Worm (Caenorhabditis elegans) whole organism, L4 larva: ENCODE measurements around the gene nlp-17.

ENCODE experiments used
- D1046.2 ChIP-seq: fragments of 200-800 bp; sonication (Bioruptor generic); IDR thresholded peaks from 2 replicates; pipeline ENCODE4 v1.3.6; 2022; ENCODE audit warnings: missing genetic modification characterization, missing compliant biosample characterization
- F37D6.2 ChIP-seq: sonication (generic microtip); optimal IDR thresholded peaks from 2 replicates; lab custom pipeline; 2016; ENCODE audit warnings: mild to moderate bottlenecking, missing genetic modification characterization, missing compliant biosample characterization
- T20F7.1 ChIP-seq: fragments of 200-800 bp; sonication (Bioruptor generic); optimal IDR thresholded peaks from 2 replicates; lab custom pipeline; 2018; ENCODE audit warnings: mild to moderate bottlenecking, missing genetic modification characterization, missing compliant biosample characterization
- Y105C5A.15 ChIP-seq: fragments of 200-800 bp; sonication (Bioruptor generic); IDR thresholded peaks from 2 replicates; pipeline ENCODE4 v1.3.6; 2022; ENCODE audit warnings: missing genetic modification characterization, missing compliant biosample characterization
- Y48G9A.11 ChIP-seq: fragments of 200-800 bp; sonication (Bioruptor generic); IDR thresholded peaks from 2 replicates; pipeline ENCODE4 v1.3.6; 2022; ENCODE audit warnings: missing genetic modification reagents, missing genetic modification characterization, missing compliant biosample characterization
- ZK337.2 ChIP-seq: fragments of 200-800 bp; sonication (Bioruptor generic); IDR thresholded peaks from 2 replicates; pipeline ENCODE4 v1.3.6; 2022; ENCODE audit warnings: missing genetic modification reagents, missing genetic modification characterization, missing compliant biosample characterization
- ZK546.5 ChIP-seq, 2 experiments: sonication (generic microtip); optimal IDR thresholded peaks; 2 replicates each; lab custom pipeline; 2017; ENCODE audit warnings: missing biosample characterization in 2 of 2, missing genetic modification characterization in 2 of 2
- aha-1 ChIP-seq: fragments of 150-350 bp; peaks from one replicate; lab custom pipeline; 2014; ENCODE audit warnings: missing biosample characterization, missing genetic modification characterization
- aly-2 ChIP-seq: sonication (generic microtip); optimal IDR thresholded peaks from 2 replicates; lab custom pipeline; 2018; ENCODE audit warnings: missing biosample characterization, missing genetic modification characterization
- ceh-20 ChIP-seq: fragments of 200-800 bp; sonication (Bioruptor generic); IDR thresholded peaks from 2 replicates; pipeline ENCODE4 v1.3.6; 2022; ENCODE audit warnings: missing genetic modification reagents, missing genetic modification characterization, missing compliant biosample characterization
- ceh-32 ChIP-seq: sonication (generic microtip); optimal IDR thresholded peaks from 2 replicates; lab custom pipeline; 2016; ENCODE audit warnings: mild to moderate bottlenecking, missing genetic modification characterization, missing compliant biosample characterization; ENCODE audit not compliant: poor library complexity
- ctbp-1 ChIP-seq: fragments of 200-800 bp; sonication (Bioruptor generic); IDR thresholded peaks from 2 replicates; pipeline ENCODE4 v1.3.6; 2022; ENCODE audit warnings: missing genetic modification reagents, missing genetic modification characterization, missing compliant biosample characterization
- daf-12 ChIP-seq: fragments of 150-350 bp; optimal IDR thresholded peaks from 2 replicates; lab custom pipeline; 2014; ENCODE audit warnings: missing biosample characterization, missing genetic modification reagents, missing genetic modification characterization
- dmd-8 ChIP-seq: fragments of 200-800 bp; sonication (Bioruptor generic); IDR thresholded peaks from 2 replicates; pipeline ENCODE4 v1.3.6; 2022; ENCODE audit warnings: missing genetic modification characterization, missing compliant biosample characterization
- fkh-10 ChIP-seq: fragments of 150-350 bp; optimal IDR thresholded peaks from 2 replicates; lab custom pipeline; 2014; ENCODE audit warnings: missing biosample characterization, missing genetic modification reagents, missing genetic modification characterization
- hlh-30 ChIP-seq: sonication (generic microtip); optimal IDR thresholded peaks from 2 replicates; lab custom pipeline; 2017; ENCODE audit warnings: antibody characterized with exemption, mild to moderate bottlenecking, missing genetic modification characterization, missing compliant biosample characterization; ENCODE audit not compliant: insufficient read depth
- hmg-1.1 ChIP-seq: fragments of 200-800 bp; sonication (Bioruptor generic); IDR thresholded peaks from 2 replicates; pipeline ENCODE4 v1.3.6; 2022; ENCODE audit warnings: missing genetic modification reagents, missing genetic modification characterization, missing compliant biosample characterization
- jun-1 ChIP-seq: fragments of 150-350 bp; optimal IDR thresholded peaks from 2 replicates; lab custom pipeline; 2014; ENCODE audit warnings: missing biosample characterization, missing genetic modification reagents, missing genetic modification characterization
- lin-15B ChIP-seq: fragments of 150-350 bp; sonication (generic microtip); optimal IDR thresholded peaks from 3 replicates; lab custom pipeline; 2014; ENCODE audit warnings: missing biosample characterization, missing genetic modification characterization
- lin-38 ChIP-seq: fragments of 200-800 bp; sonication (Bioruptor generic); IDR thresholded peaks from 2 replicates; pipeline ENCODE4 v1.3.6; 2022; ENCODE audit warnings: missing genetic modification reagents, missing genetic modification characterization, missing compliant biosample characterization
- lin-39 ChIP-seq: fragments of 150-350 bp; optimal IDR thresholded peaks from 2 replicates; lab custom pipeline; 2014; ENCODE audit warnings: missing biosample characterization, missing genetic modification reagents, missing genetic modification characterization
- lsy-2 ChIP-seq, 2 experiments: fragments of 150-350 bp in 1 of 2; sonication (generic microtip) in 1 of 2; optimal IDR thresholded peaks; 2 replicates each; lab custom pipeline; 2014 to 2017; ENCODE audit warnings: missing biosample characterization in 2 of 2, missing genetic modification characterization in 2 of 2
- madf-5 ChIP-seq, 2 experiments: fragments of 200-800 bp; sonication (Bioruptor generic); IDR thresholded peaks; 2 replicates each; pipeline ENCODE4 v1.3.6; 2022; ENCODE audit warnings: missing compliant biosample characterization in 2 of 2, missing genetic modification characterization in 2 of 2
- madf-9 ChIP-seq: fragments of 200-800 bp; sonication (Bioruptor generic); conservative IDR thresholded peaks from 2 replicates; pipeline ENCODE4 v1.3.6; 2022; ENCODE audit warnings: missing genetic modification reagents, missing genetic modification characterization, missing compliant biosample characterization
- mdt-29 ChIP-seq: fragments of 200-800 bp; sonication (Bioruptor generic); IDR thresholded peaks from 2 replicates; pipeline ENCODE4 v1.3.6; 2022; ENCODE audit warnings: missing genetic modification reagents, missing genetic modification characterization, missing compliant biosample characterization
- mep-1 ChIP-seq: fragments of 150-350 bp; sonication (generic microtip); optimal IDR thresholded peaks from 3 replicates; lab custom pipeline; 2014; ENCODE audit warnings: missing biosample characterization, missing genetic modification characterization
- mes-2 ChIP-seq: sonication (generic microtip); optimal IDR thresholded peaks from 2 replicates; lab custom pipeline; 2016; ENCODE audit warnings: missing genotype, mild to moderate bottlenecking, missing genetic modification characterization, missing compliant biosample characterization; ENCODE audit not compliant: poor library complexity, severe bottlenecking
- mxl-2 ChIP-seq: fragments of 200-800 bp; sonication (Bioruptor generic); conservative IDR thresholded peaks from 2 replicates; pipeline ENCODE4 v1.3.6; 2022; ENCODE audit warnings: missing genetic modification reagents, missing genetic modification characterization, missing compliant biosample characterization
- nhr-11 ChIP-seq: fragments of 150-350 bp; optimal IDR thresholded peaks from 2 replicates; lab custom pipeline; 2014; ENCODE audit warnings: missing biosample characterization, missing genetic modification characterization
- nhr-237 ChIP-seq: sonication (generic microtip); optimal IDR thresholded peaks from 2 replicates; lab custom pipeline; 2017; ENCODE audit warnings: missing biosample characterization, missing genetic modification characterization
- nhr-28 ChIP-seq: fragments of 150-350 bp; optimal IDR thresholded peaks from 2 replicates; lab custom pipeline; 2014; ENCODE audit warnings: missing biosample characterization, missing genetic modification characterization
- nhr-48 ChIP-seq: sonication (generic microtip); optimal IDR thresholded peaks from 2 replicates; lab custom pipeline; 2016; ENCODE audit warnings: mild to moderate bottlenecking, missing genetic modification characterization, missing compliant biosample characterization
- nhr-6 ChIP-seq: fragments of 150-350 bp; optimal IDR thresholded peaks from 2 replicates; lab custom pipeline; 2014; ENCODE audit warnings: missing biosample characterization, missing genetic modification characterization
- nhr-76 ChIP-seq: fragments of 150-350 bp; optimal IDR thresholded peaks from 2 replicates; lab custom pipeline; 2014; ENCODE audit warnings: missing biosample characterization, missing genetic modification characterization
- pha-4 ChIP-seq, 2 experiments: fragments of 150-350 bp in 1 of 2; fragments of 200-800 bp in 1 of 2; sonication (Bioruptor generic) in 1 of 2; IDR thresholded peaks in 1 of 2; optimal IDR thresholded peaks in 1 of 2; 2 replicates each; pipeline versions ENCODE4 v1.3.6 to Lab custom; 2014 to 2022; ENCODE audit warnings: missing genetic modification characterization in 2 of 2, missing genetic modification reagents in 2 of 2, missing biosample characterization in 1 of 2, missing compliant biosample characterization in 1 of 2
- rbr-2 ChIP-seq: sonication (generic microtip); optimal IDR thresholded peaks from 2 replicates; lab custom pipeline; 2016; ENCODE audit warnings: missing genotype, missing genetic modification characterization, missing compliant biosample characterization
- sdz-12 ChIP-seq: fragments of 200-800 bp; sonication (Bioruptor generic); optimal IDR thresholded peaks from 2 replicates; lab custom pipeline; 2018; ENCODE audit warnings: mild to moderate bottlenecking, missing genetic modification characterization, missing compliant biosample characterization
- snpc-1.2 ChIP-seq: fragments of 200-800 bp; sonication (Bioruptor generic); IDR thresholded peaks from 2 replicates; pipeline ENCODE4 v1.3.6; 2022; ENCODE audit warnings: missing genetic modification reagents, missing genetic modification characterization, missing compliant biosample characterization
- snpc-4 ChIP-seq: fragments of 150-350 bp; optimal IDR thresholded peaks from 2 replicates; lab custom pipeline; 2014; ENCODE audit warnings: missing biosample characterization, missing genetic modification characterization
- tag-97 ChIP-seq: fragments of 200-800 bp; sonication (Bioruptor generic); IDR thresholded peaks from 2 replicates; pipeline ENCODE4 v1.3.6; 2022; ENCODE audit warnings: missing genetic modification characterization, missing compliant biosample characterization
- tra-1 ChIP-seq: fragments of 200-800 bp; sonication (Bioruptor generic); IDR thresholded peaks from 2 replicates; pipeline ENCODE4 v1.3.6; 2022; ENCODE audit warnings: missing genetic modification reagents, missing genetic modification characterization, missing compliant biosample characterization
- unc-130 ChIP-seq: sonication (generic microtip); optimal IDR thresholded peaks from 2 replicates; lab custom pipeline; 2016; ENCODE audit warnings: missing genetic modification reagents, missing genetic modification characterization, missing compliant biosample characterization
- unc-39 ChIP-seq: sonication (generic microtip); optimal IDR thresholded peaks from 2 replicates; lab custom pipeline; 2017; ENCODE audit warnings: missing biosample characterization, missing genetic modification characterization
- zfp-2 ChIP-seq: sonication (generic microtip); optimal IDR thresholded peaks from 2 replicates; lab custom pipeline; 2016; ENCODE audit warnings: mild to moderate bottlenecking, missing genetic modification characterization, missing compliant biosample characterization
- zip-11 ChIP-seq: fragments of 200-800 bp; sonication (Bioruptor generic); IDR thresholded peaks from 2 replicates; pipeline ENCODE4 v1.3.6; 2022; ENCODE audit warnings: missing genetic modification characterization, missing compliant biosample characterization
- zip-2 ChIP-seq: fragments of 150-350 bp; optimal IDR thresholded peaks from 2 replicates; lab custom pipeline; 2014; ENCODE audit warnings: missing biosample characterization, missing genetic modification characterization

The nlp-17 gene

ce11 chrIV:13540165-13540564 is 34.6 kb upstream of the nlp-17 start, which contains the start of gene rsd-2:
rsd-2 (minus strand) TSS chrIV:13540265.
- TF ChIP-seq mdt-29 (GFP tag; lab: Robert Waterston, UW) (no peak), sdz-12 (no peak), lin-39 (tag; lab: Kevin White, UChicago) (no peak), lin-15B (no peak), ceh-32 (tag; lab: Kevin White, UChicago) (no peak), zip-2 (tag; lab: Kevin White, UChicago) (no peak), zfp-2 (tag; lab: Kevin White, UChicago) (no peak), ceh-20 (GFP tag; lab: Robert Waterston, UW) (no peak), Y48G9A.11 (GFP tag; lab: Robert Waterston, UW) (no peak), snpc-4 (tag; lab: Kevin White, UChicago) (no peak), lsy-2 (tag; optimal IDR thresholded peaks at IDR 0.05; lab: Kevin White, UChicago) (no peak), nhr-6 (tag; lab: Kevin White, UChicago) (no peak), jun-1 (no peak), D1046.2 (GFP tag; lab: Robert Waterston, UW) (no peak), daf-12 (tag; lab: Kevin White, UChicago) (no peak)
- TF ChIP-seq, all 104 proteins: peak for 0

DNA sequence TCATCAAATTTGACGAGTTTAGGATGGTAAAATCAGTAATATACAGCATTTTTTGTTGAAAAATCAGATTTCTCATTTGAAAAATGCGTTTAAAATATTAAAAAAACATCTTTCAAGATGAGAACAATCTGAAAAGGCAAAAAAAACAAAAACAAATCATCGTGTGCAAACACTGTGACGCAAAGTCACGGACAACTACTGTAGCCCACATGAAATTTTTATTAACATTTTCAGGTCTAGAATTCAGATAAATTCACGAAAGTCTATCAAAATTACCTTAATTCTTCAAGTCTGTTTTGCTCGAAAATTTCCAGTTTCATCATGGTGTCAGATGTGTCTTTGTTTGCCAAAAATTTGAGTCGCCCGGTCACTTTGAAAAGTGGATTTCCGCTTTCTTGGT is 33.3 kb upstream of the nlp-17 start:
- TF ChIP-seq aha-1 (tag; lab: Kevin White, UChicago) (peak; percentile 0), ceh-32 (tag; lab: Kevin White, UChicago) (no peak), lsy-2 (tag; optimal IDR thresholded peaks at IDR 0.05; lab: Kevin White, UChicago) (peak in 1 of 2 experiments; percentile 85), snpc-1.2 (GFP tag; lab: Robert Waterston, UW) (peak; percentile 84), lin-38 (GFP tag; lab: Robert Waterston, UW) (0 out of 2 replicates have a peak, but pooled peaks have one; percentile 10), unc-130 (no peak)

ce11 chrIV:13525223-13525622 is 19.7 kb upstream of the nlp-17 start:
- TF ChIP-seq madf-9 (GFP tag; lab: Robert Waterston, UW) (no peak), dmd-8 (GFP tag; lab: Robert Waterston, UW) (no peak), pha-4 (GFP tag; IDR thresholded peaks at IDR 0.05; lab: Robert Waterston, UW) (no peak), pha-4 (tag; optimal IDR thresholded peaks at IDR 0.05; lab: Kevin White, UChicago) (no peak), mxl-2 (GFP tag; lab: Robert Waterston, UW) (no peak), lsy-2 (tag; optimal IDR thresholded peaks at IDR 0.05; lab: Kevin White, UChicago) (no peak), zfp-2 (tag; lab: Kevin White, UChicago) (no peak), madf-5 (GFP tag; IDR thresholded peaks at IDR 0.05; lab: Robert Waterston, UW) (no peak), hmg-1.1 (no peak), lin-15B (no peak), nhr-28 (no peak), zip-11 (GFP tag; lab: Robert Waterston, UW) (no peak), aly-2 (no peak), nhr-76 (tag; lab: Kevin White, UChicago) (no peak), Y105C5A.15 (GFP tag; lab: Robert Waterston, UW) (no peak), ZK546.5 (tag; optimal IDR thresholded peaks at IDR 0.05; lab: Kevin White, UChicago) (no peak), mep-1 (tag; lab: Kevin White, UChicago) (no peak), nhr-48 (tag; lab: Kevin White, UChicago) (no peak), Y48G9A.11 (GFP tag; lab: Robert Waterston, UW) (no peak), unc-130 (no peak)

DNA sequence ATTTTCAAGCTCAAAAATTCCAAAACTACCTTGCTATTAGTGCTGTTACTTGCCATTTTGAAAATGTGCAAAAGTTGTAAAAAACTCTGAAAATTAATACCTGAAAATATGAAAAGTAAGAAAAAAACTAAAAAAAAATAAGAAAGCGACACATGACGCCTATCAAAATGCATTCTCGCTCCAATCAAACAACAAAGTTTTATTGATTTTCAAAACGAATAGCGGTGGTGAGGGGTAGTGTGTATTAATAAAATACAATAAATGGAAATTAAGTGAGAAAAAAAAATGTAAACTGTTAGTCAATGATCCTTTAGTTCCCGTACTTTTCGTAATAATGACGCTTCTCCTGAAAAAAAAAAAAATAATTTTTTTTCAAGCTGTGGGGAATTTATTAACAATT is 16.2 kb upstream of the nlp-17 start, which contains the start of gene dcap-2:
dcap-2 (minus strand) TSS at position 86 of the 400 bp plus-strand sequence.
- TF ChIP-seq ZK546.5 (tag; optimal IDR thresholded peaks at IDR 0.05; lab: Kevin White, UChicago): no peak
- TF ChIP-seq mes-2 (tag; lab: Kevin White, UChicago): peak; percentile 5
- TF ChIP-seq snpc-1.2 (GFP tag; lab: Robert Waterston, UW): no peak
- TF ChIP-seq D1046.2 (GFP tag; lab: Robert Waterston, UW): no peak
- no peak for TF ChIP-seq nhr-237
- TF ChIP-seq unc-39 (tag; lab: Kevin White, UChicago): no peak
- no peak for TF ChIP-seq rbr-2 (tag; lab: Kevin White, UChicago)
- TF ChIP-seq tag-97 (GFP tag; lab: Robert Waterston, UW): no peak
- no peak for TF ChIP-seq ZK337.2
- no peak for TF ChIP-seq tra-1
- TF ChIP-seq nhr-11 (tag; lab: Kevin White, UChicago): no peak
- peak in 1 of 2 experiments; percentile 32 for TF ChIP-seq lsy-2 (tag; optimal IDR thresholded peaks at IDR 0.05; lab: Kevin White, UChicago)
- TF ChIP-seq ctbp-1 (GFP tag; lab: Robert Waterston, UW): no peak
- TF ChIP-seq fkh-10: no peak
- peak; percentile 53 for TF ChIP-seq lin-38 (GFP tag; lab: Robert Waterston, UW)
- peak; percentile 81 for TF ChIP-seq hlh-30 (tag; lab: Kevin White, UChicago)
- no peak for TF ChIP-seq T20F7.1
- no peak for TF ChIP-seq F37D6.2 (tag; lab: Kevin White, UChicago)
